Fruit fly (Drosophila melanogaster) whole organism, embryonic: ENCODE results near the gene CG6569.

Experiments used
- ATbp ChIP-seq: fragments of 200-800 bp; sonication (Bioruptor generic); optimal IDR thresholded peaks from 2 replicates; lab custom pipeline; 2017; ENCODE audit warnings: missing biosample characterization, mild to moderate bottlenecking, missing genetic modification characterization, missing genetic modification reagents
- Blimp-1 ChIP-seq: fragments of 200-800 bp; sonication (Bioruptor generic); optimal IDR thresholded peaks from 3 replicates; lab custom pipeline; 2018; ENCODE audit warnings: missing biosample characterization, missing genetic modification characterization, mild to moderate bottlenecking, moderate library complexity, missing genetic modification reagents
- CG11696 ChIP-seq: fragments of 200-800 bp; sonication (Bioruptor generic); IDR thresholded peaks from 2 replicates; pipeline ENCODE4 v1.3.6; 2022; ENCODE audit warnings: missing biosample characterization, missing genetic modification characterization
- CG12942 ChIP-seq: fragments of 200-800 bp; sonication (Bioruptor generic); optimal IDR thresholded peaks from 3 replicates; lab custom pipeline; 2016; ENCODE audit warnings: missing biosample characterization, missing genetic modification characterization
- CG13296 ChIP-seq: fragments of 200-800 bp; sonication (Bioruptor generic); optimal IDR thresholded peaks from 3 replicates; lab custom pipeline; 2018; ENCODE audit warnings: missing biosample characterization, mild to moderate bottlenecking, missing genetic modification characterization
- CG13624 ChIP-seq: fragments of 200-800 bp; sonication (Bioruptor generic); optimal IDR thresholded peaks from 2 replicates; lab custom pipeline; 2016; ENCODE audit warnings: missing biosample characterization, missing genetic modification characterization
- CG14014 ChIP-seq: fragments of 200-800 bp; sonication (Bioruptor generic); IDR thresholded peaks from 2 replicates; pipeline ENCODE4 v1.3.6; 2022; ENCODE audit warnings: missing biosample characterization, missing genetic modification characterization
- CG15011 ChIP-seq: fragments of 200-800 bp; sonication (Bioruptor generic); optimal IDR thresholded peaks from 3 replicates; lab custom pipeline; 2018; ENCODE audit warnings: missing biosample characterization, mild to moderate bottlenecking, missing genetic modification characterization
- CG1603 ChIP-seq: fragments of 200-800 bp; sonication (Bioruptor generic); optimal IDR thresholded peaks from 2 replicates; lab custom pipeline; 2019; ENCODE audit warnings: missing biosample characterization, mild to moderate bottlenecking, missing genetic modification characterization, moderate library complexity
- CG16813 ChIP-seq: fragments of 200-800 bp; sonication (Bioruptor generic); IDR thresholded peaks from 3 replicates; pipeline ENCODE4 v1.3.6; 2022; ENCODE audit warnings: missing biosample characterization, missing genetic modification characterization; ENCODE audit not compliant: partially characterized antibody
- CG16815 ChIP-seq: fragments of 200-800 bp; sonication (Bioruptor generic); optimal IDR thresholded peaks from 3 replicates; lab custom pipeline; 2017; ENCODE audit warnings: missing biosample characterization, mild to moderate bottlenecking, missing genetic modification characterization
- CG17359 ChIP-seq: fragments of 200-800 bp; sonication (Bioruptor generic); optimal IDR thresholded peaks from 3 replicates; lab custom pipeline; 2018; ENCODE audit warnings: missing biosample characterization, mild to moderate bottlenecking, missing genetic modification characterization, moderate library complexity
- CG17802 ChIP-seq: fragments of 200-800 bp; sonication (Bioruptor generic); optimal IDR thresholded peaks from 2 replicates; lab custom pipeline; 2018; ENCODE audit warnings: missing biosample characterization, mild to moderate bottlenecking, missing genetic modification characterization, moderate library complexity
- CG2712 ChIP-seq: fragments of 200-800 bp; optimal IDR thresholded peaks from 3 replicates; lab custom pipeline; 2019; ENCODE audit warnings: missing biosample characterization, mild to moderate bottlenecking, missing genetic modification characterization, moderate library complexity
- CG31388 ChIP-seq: fragments of 200-800 bp; sonication (Bioruptor generic); optimal IDR thresholded peaks from 2 replicates; lab custom pipeline; 2016; ENCODE audit warnings: missing biosample characterization, missing genetic modification characterization
- CG4820 ChIP-seq: fragments of 200-800 bp; sonication (Bioruptor generic); optimal IDR thresholded peaks from 3 replicates; lab custom pipeline; 2016; ENCODE audit warnings: missing biosample characterization, missing genetic modification characterization
- CG7963 ChIP-seq: fragments of 200-800 bp; sonication (Bioruptor generic); IDR thresholded peaks from 3 replicates; pipeline ENCODE4 v1.3.6; 2022; ENCODE audit warnings: missing biosample characterization, missing genetic modification characterization; ENCODE audit not compliant: partially characterized antibody
- CG8388 ChIP-seq: fragments of 200-800 bp; sonication (Bioruptor generic); optimal IDR thresholded peaks from 2 replicates; lab custom pipeline; 2019; ENCODE audit warnings: missing biosample characterization, mild to moderate bottlenecking, missing genetic modification characterization, moderate library complexity
- CG9437 ChIP-seq: fragments of 200-800 bp; sonication (Bioruptor generic); optimal IDR thresholded peaks from 2 replicates; lab custom pipeline; 2018; ENCODE audit warnings: missing biosample characterization, mild to moderate bottlenecking, missing genetic modification characterization
- CG9797 ChIP-seq: fragments of 200-800 bp; sonication (Bioruptor generic); optimal IDR thresholded peaks from 3 replicates; lab custom pipeline; 2018; ENCODE audit warnings: missing biosample characterization, mild to moderate bottlenecking, missing genetic modification characterization
- CoRest ChIP-seq: fragments of 200-800 bp; sonication (Bioruptor generic); optimal IDR thresholded peaks from 3 replicates; lab custom pipeline; 2018; ENCODE audit warnings: missing biosample characterization, mild to moderate bottlenecking, missing genetic modification characterization, moderate library complexity
- Dip3 ChIP-seq: fragments of 200-800 bp; sonication (Bioruptor generic); optimal IDR thresholded peaks from 3 replicates; lab custom pipeline; 2016; ENCODE audit warnings: missing biosample characterization, missing genetic modification characterization
- Doc3 ChIP-seq: fragments of 200-800 bp; sonication (Bioruptor generic); IDR thresholded peaks from 3 replicates; pipeline ENCODE4 v1.3.6; 2022; ENCODE audit warnings: missing biosample characterization, missing genetic modification characterization; ENCODE audit not compliant: partially characterized antibody
- HLH4C ChIP-seq: fragments of 200-800 bp; sonication (Bioruptor generic); IDR thresholded peaks from 3 replicates; pipeline ENCODE4 v1.3.6; 2022; ENCODE audit warnings: missing biosample characterization, missing genetic modification characterization; ENCODE audit not compliant: partially characterized antibody
- Max ChIP-seq: fragments of 200-800 bp; sonication (Bioruptor generic); optimal IDR thresholded peaks from 2 replicates; lab custom pipeline; 2016; ENCODE audit warnings: missing biosample characterization, mild to moderate bottlenecking, missing genetic modification characterization
- NfI ChIP-seq: fragments of 200-800 bp; sonication (Bioruptor generic); optimal IDR thresholded peaks from 3 replicates; lab custom pipeline; 2018; ENCODE audit warnings: missing biosample characterization, mild to moderate bottlenecking, missing genetic modification characterization, moderate library complexity
- Optix ChIP-seq: fragments of 200-800 bp; sonication (Bioruptor generic); IDR thresholded peaks from 3 replicates; pipeline ENCODE4 v1.3.6; 2022; ENCODE audit warnings: missing biosample characterization, missing genetic modification characterization
- Pdp1 ChIP-seq, 2 experiments: fragments of 200-800 bp; sonication (Bioruptor generic); optimal IDR thresholded peaks; 3 replicates each; lab custom pipeline; 2016; ENCODE audit warnings: missing biosample characterization in 2 of 2, missing genetic modification characterization in 2 of 2, mild to moderate bottlenecking in 1 of 2, moderate library complexity in 1 of 2
- Rfx ChIP-seq: fragments of 200-800 bp; sonication (Bioruptor generic); IDR thresholded peaks from 2 replicates; pipeline ENCODE4 v1.3.6; 2022; ENCODE audit warnings: missing biosample characterization, missing genetic modification characterization
- ash1 ChIP-seq: fragments of 200-800 bp; sonication (Bioruptor generic); optimal IDR thresholded peaks from 2 replicates; lab custom pipeline; 2018; ENCODE audit warnings: missing biosample characterization, mild to moderate bottlenecking, missing genetic modification characterization
- bigmax ChIP-seq: fragments of 200-800 bp; sonication (Bioruptor generic); optimal IDR thresholded peaks from 2 replicates; lab custom pipeline; 2018; ENCODE audit warnings: missing biosample characterization, mild to moderate bottlenecking, missing genetic modification characterization
- bowl ChIP-seq: fragments of 200-800 bp; sonication (Bioruptor generic); IDR thresholded peaks from 2 replicates; pipeline ENCODE4 v1.3.6; 2022; ENCODE audit warnings: missing biosample characterization, missing genetic modification characterization
- bsh ChIP-seq, 2 experiments: fragments of 200-800 bp; sonication (Bioruptor generic); optimal IDR thresholded peaks; 2 replicates each; lab custom pipeline; 2017 to 2018; ENCODE audit warnings: mild to moderate bottlenecking in 2 of 2, missing biosample characterization in 2 of 2, missing genetic modification characterization in 2 of 2, moderate library complexity in 1 of 2
- dmrt11E ChIP-seq: fragments of 200-800 bp; sonication (Bioruptor generic); optimal IDR thresholded peaks from 3 replicates; lab custom pipeline; 2018; ENCODE audit warnings: missing biosample characterization, mild to moderate bottlenecking, missing genetic modification characterization, moderate library complexity
- ewg ChIP-seq: fragments of 200-800 bp; sonication (Bioruptor generic); optimal IDR thresholded peaks from 3 replicates; lab custom pipeline; 2017; ENCODE audit warnings: mild to moderate bottlenecking, missing biosample characterization, missing genetic modification reagents, missing genetic modification characterization
- gcm ChIP-seq: fragments of 200-800 bp; sonication (Bioruptor generic); optimal IDR thresholded peaks from 2 replicates; lab custom pipeline; 2019; ENCODE audit warnings: missing biosample characterization, mild to moderate bottlenecking, missing genetic modification characterization, moderate library complexity
- grau ChIP-seq: fragments of 200-800 bp; optimal IDR thresholded peaks from 3 replicates; lab custom pipeline; 2019; ENCODE audit warnings: missing biosample characterization, mild to moderate bottlenecking, missing genetic modification characterization, moderate library complexity
- gsb ChIP-seq: fragments of 200-800 bp; sonication (Bioruptor generic); IDR thresholded peaks from 2 replicates; pipeline ENCODE4 v1.3.6; 2022; ENCODE audit warnings: missing biosample characterization, missing genetic modification characterization
- hb ChIP-seq: fragments of 200-800 bp; sonication (Bioruptor generic); IDR thresholded peaks from 3 replicates; pipeline ENCODE4 v1.3.6; 2022; ENCODE audit warnings: missing biosample characterization, missing genetic modification characterization; ENCODE audit not compliant: partially characterized antibody
- ken ChIP-seq: fragments of 200-800 bp; sonication (Bioruptor generic); IDR thresholded peaks from 3 replicates; pipeline ENCODE4 v1.3.6; 2022; ENCODE audit warnings: missing biosample characterization, missing genetic modification characterization
- luna ChIP-seq: fragments of 200-800 bp; sonication (Bioruptor generic); optimal IDR thresholded peaks from 2 replicates; lab custom pipeline; 2016; ENCODE audit warnings: missing biosample characterization, missing genetic modification characterization
- mld ChIP-seq: fragments of 200-800 bp; sonication (Bioruptor generic); IDR thresholded peaks from 3 replicates; pipeline ENCODE4 v1.3.6; 2022; ENCODE audit warnings: missing biosample characterization, missing genetic modification characterization; ENCODE audit not compliant: partially characterized antibody
- nmo ChIP-seq: fragments of 200-800 bp; sonication (Bioruptor generic); optimal IDR thresholded peaks from 2 replicates; lab custom pipeline; 2018; ENCODE audit warnings: missing biosample characterization, mild to moderate bottlenecking, missing genetic modification characterization, moderate library complexity
- nom ChIP-seq: fragments of 200-800 bp; sonication (Bioruptor generic); optimal IDR thresholded peaks from 2 replicates; lab custom pipeline; 2017; ENCODE audit warnings: missing biosample characterization, missing genetic modification characterization, mild to moderate bottlenecking, moderate library complexity, missing genetic modification reagents
- oc ChIP-seq: fragments of 200-800 bp; sonication (Bioruptor generic); optimal IDR thresholded peaks from 2 replicates; lab custom pipeline; 2018; ENCODE audit warnings: missing biosample characterization, mild to moderate bottlenecking, missing genetic modification characterization, moderate library complexity
- otp ChIP-seq: fragments of 200-800 bp; sonication (Bioruptor generic); IDR thresholded peaks from 3 replicates; pipeline ENCODE4, ENCODE4 v1.3.6; 2022; ENCODE audit warnings: missing biosample characterization, missing genetic modification characterization
- pho ChIP-seq: fragments of 200-800 bp; sonication (Bioruptor generic); optimal IDR thresholded peaks from 2 replicates; lab custom pipeline; 2016; ENCODE audit warnings: missing biosample characterization, missing genetic modification characterization
- pum ChIP-seq: fragments of 200-800 bp; sonication (Bioruptor generic); optimal IDR thresholded peaks from 2 replicates; lab custom pipeline; 2016; ENCODE audit warnings: missing biosample characterization, missing genetic modification characterization
- tna ChIP-seq: fragments of 200-800 bp; sonication (Bioruptor generic); IDR thresholded peaks from 2 replicates; pipeline ENCODE4 v1.3.6; 2022; ENCODE audit warnings: missing biosample characterization, missing genetic modification characterization; ENCODE audit not compliant: partially characterized antibody
- toy ChIP-seq: fragments of 200-800 bp; sonication (Bioruptor generic); IDR thresholded peaks from 2 replicates; pipeline ENCODE4 v1.3.6; 2022; ENCODE audit warnings: missing biosample characterization, missing genetic modification characterization

Gene CG6569

DNA sequence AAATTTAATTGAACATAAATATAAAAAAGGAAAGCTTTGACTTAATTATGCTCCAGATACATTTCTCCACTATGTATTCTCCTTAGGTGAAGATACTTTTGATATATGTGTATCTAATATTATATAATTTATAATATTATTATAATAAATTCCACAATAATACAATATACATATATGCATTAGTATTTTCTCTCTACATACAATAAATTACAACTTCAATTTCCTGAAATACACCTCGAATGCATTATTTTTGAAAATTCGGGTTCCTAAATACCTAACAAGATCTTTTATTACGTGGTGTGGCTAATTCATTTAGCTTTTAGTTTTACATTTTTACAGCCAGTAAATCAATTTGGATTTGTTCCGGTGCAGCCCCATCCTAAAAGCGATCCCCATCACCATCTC lies 37.4 kb downstream of the CG6569 start (continued):
- TF ChIP-seq tna (GFP tag; lab: Robert Waterston, UW), result no peak
- TF ChIP-seq CG2712 (tag; lab: Kevin White, UChicago), result peak; percentile 72
- TF ChIP-seq CG1603 (tag; lab: Kevin White, UChicago), result no peak
- no peak for TF ChIP-seq CG7963
- no peak for TF ChIP-seq gsb (GFP tag; lab: Robert Waterston, UW)
- TF ChIP-seq dmrt11E, result peak; percentile 75
- no peak for TF ChIP-seq Dip3
- no peak for TF ChIP-seq HLH4C (GFP tag; lab: Robert Waterston, UW)
- TF ChIP-seq Doc3 (GFP tag; lab: Robert Waterston, UW), result no peak
- peak; percentile 60 for TF ChIP-seq Blimp-1 (GFP tag; lab: Kevin White, UChicago)
- peak; percentile 24 for TF ChIP-seq grau (tag; lab: Kevin White, UChicago)
- TF ChIP-seq CG11696 (GFP tag; lab: Robert Waterston, UW), result no peak
- no peak for TF ChIP-seq Pdp1 (GFP tag; optimal IDR thresholded peaks at IDR 0.05; lab: Kevin White, UChicago)
- TF ChIP-seq bigmax, result no peak
- no peak for TF ChIP-seq ATbp (GFP tag; lab: Kevin White, UChicago)
- no peak for TF ChIP-seq luna
- no peak for TF ChIP-seq ewg (GFP tag; lab: Kevin White, UChicago)
- TF ChIP-seq gcm, result peak; percentile 1
- TF ChIP-seq Rfx (GFP tag; lab: Robert Waterston, UW), result no peak
- TF ChIP-seq CG9797 (GFP tag; lab: Kevin White, UChicago), result no peak
- no peak for TF ChIP-seq CG4820
- no peak for TF ChIP-seq hb (GFP tag; lab: Robert Waterston, UW)
- TF ChIP-seq CG17359 (tag; lab: Kevin White, UChicago), result peak; percentile 17
- TF ChIP-seq otp, result no peak
- TF ChIP-seq CG17802 (tag; lab: Kevin White, UChicago), result no peak
- TF ChIP-seq CG31388 (GFP tag; lab: Kevin White, UChicago), result no peak
- no peak for TF ChIP-seq ken (GFP tag; lab: Robert Waterston, UW)
- TF ChIP-seq CoRest (tag; lab: Kevin White, UChicago), result peak; percentile 38
- peak; percentile 56 to 57 for TF ChIP-seq bsh (GFP tag; optimal IDR thresholded peaks at IDR 0.05; lab: Kevin White, UChicago)
- peak; percentile 48 for TF ChIP-seq CG8388 (GFP tag; lab: Kevin White, UChicago)
- TF ChIP-seq bowl (GFP tag; lab: Robert Waterston, UW), result no peak
- TF ChIP-seq pum (GFP tag; lab: Kevin White, UChicago), result no peak
- no peak for TF ChIP-seq toy (GFP tag; lab: Robert Waterston, UW)
- TF ChIP-seq CG16815 (GFP tag; lab: Kevin White, UChicago), result no peak
- no peak for TF ChIP-seq nom (GFP tag; lab: Kevin White, UChicago)
- TF ChIP-seq Max (GFP tag; lab: Kevin White, UChicago), result no peak
- peak; percentile 63 for TF ChIP-seq nmo (GFP tag; lab: Kevin White, UChicago)
- TF ChIP-seq NfI, result no peak
- TF ChIP-seq pho (GFP tag; lab: Kevin White, UChicago), result no peak
- no peak for TF ChIP-seq CG13624 (GFP tag; lab: Kevin White, UChicago)
- no peak for TF ChIP-seq oc (tag; lab: Kevin White, UChicago)
- no peak for TF ChIP-seq ash1
- TF ChIP-seq CG12942 (GFP tag; lab: Kevin White, UChicago), result no peak
- no peak for TF ChIP-seq CG15011 (GFP tag; lab: Kevin White, UChicago)
- no peak for TF ChIP-seq CG16813 (GFP tag; lab: Robert Waterston, UW)
- TF ChIP-seq CG14014 (GFP tag; lab: Robert Waterston, UW), result no peak
- TF ChIP-seq Optix, result no peak
- TF ChIP-seq mld (GFP tag; lab: Robert Waterston, UW), result no peak
- no peak for TF ChIP-seq CG13296 (GFP tag; lab: Kevin White, UChicago)
- peak; percentile 3 for TF ChIP-seq CG9437 (GFP tag; lab: Kevin White, UChicago)
